Fruit fly (Drosophila melanogaster) whole organism, embryonic: ENCODE measurements around the gene dod.

ENCODE experiments used
- Blimp-1 ChIP-seq: fragments of 200-800 bp; sonication (Bioruptor generic); optimal IDR thresholded peaks from 3 replicates; lab custom pipeline; 2018; ENCODE audit warnings: missing biosample characterization, missing genetic modification characterization, mild to moderate bottlenecking, moderate library complexity, missing genetic modification reagents
- CG12155 ChIP-seq: fragments of 200-800 bp; sonication (Bioruptor generic); optimal IDR thresholded peaks from 3 replicates; lab custom pipeline; 2016; ENCODE audit warnings: missing biosample characterization, missing genetic modification characterization
- CG12391 ChIP-seq: fragments of 200-800 bp; sonication (Bioruptor generic); optimal IDR thresholded peaks from 3 replicates; lab custom pipeline; 2018; ENCODE audit warnings: missing biosample characterization, mild to moderate bottlenecking, missing genetic modification characterization, moderate library complexity
- CG12769 ChIP-seq: fragments of 200-800 bp; sonication (Bioruptor generic); optimal IDR thresholded peaks from 2 replicates; lab custom pipeline; 2019; ENCODE audit warnings: missing biosample characterization, mild to moderate bottlenecking, missing genetic modification characterization, moderate library complexity
- CG14860 ChIP-seq: fragments of 200-800 bp; sonication (Bioruptor generic); IDR thresholded peaks from 3 replicates; pipeline ENCODE4 v1.3.6; 2022; ENCODE audit warnings: missing biosample characterization, missing genetic modification characterization; ENCODE audit not compliant: partially characterized antibody
- CG15073 ChIP-seq: fragments of 200-800 bp; sonication (Bioruptor generic); optimal IDR thresholded peaks from 2 replicates; lab custom pipeline; 2016; ENCODE audit warnings: missing biosample characterization, missing genetic modification characterization
- CG15479 ChIP-seq: fragments of 200-800 bp; sonication (Bioruptor generic); optimal IDR thresholded peaks from 3 replicates; lab custom pipeline; 2019; ENCODE audit warnings: missing biosample characterization, mild to moderate bottlenecking, missing genetic modification characterization, moderate library complexity
- CG15514 ChIP-seq: fragments of 200-800 bp; sonication (Bioruptor generic); optimal IDR thresholded peaks from 3 replicates; lab custom pipeline; 2017; ENCODE audit warnings: missing biosample characterization, missing genetic modification characterization, mild to moderate bottlenecking, moderate library complexity, missing genetic modification reagents
- CG18262 ChIP-seq: fragments of 200-800 bp; optimal IDR thresholded peaks from 3 replicates; lab custom pipeline; 2019; ENCODE audit warnings: missing biosample characterization, mild to moderate bottlenecking, missing genetic modification characterization, moderate library complexity
- CG2199 ChIP-seq: fragments of 200-800 bp; sonication (Bioruptor generic); IDR thresholded peaks from 3 replicates; pipeline ENCODE4 v1.3.6; 2022; ENCODE audit warnings: missing biosample characterization, missing genetic modification characterization
- CG2678 ChIP-seq: fragments of 200-800 bp; sonication (Bioruptor generic); optimal IDR thresholded peaks from 3 replicates; lab custom pipeline; 2019; ENCODE audit warnings: missing biosample characterization, mild to moderate bottlenecking, missing genetic modification characterization, moderate library complexity
- CG30020 ChIP-seq: fragments of 200-800 bp; optimal IDR thresholded peaks from 2 replicates; lab custom pipeline; 2019; ENCODE audit warnings: missing biosample characterization, mild to moderate bottlenecking, missing genetic modification characterization, moderate library complexity
- CG3163 ChIP-seq: fragments of 200-800 bp; sonication (Bioruptor generic); optimal IDR thresholded peaks from 3 replicates; lab custom pipeline; 2016; ENCODE audit warnings: missing biosample characterization, missing genetic modification characterization
- CG32532 ChIP-seq: fragments of 200-800 bp; sonication (Bioruptor generic); IDR thresholded peaks from 2 replicates; pipeline ENCODE4 v1.3.6; 2022; ENCODE audit warnings: missing biosample characterization, missing genetic modification characterization
- CG4424 ChIP-seq: fragments of 200-800 bp; sonication (Bioruptor generic); optimal IDR thresholded peaks from 3 replicates; lab custom pipeline; 2016; ENCODE audit warnings: missing biosample characterization, missing genetic modification characterization
- CG6254 ChIP-seq: fragments of 200-800 bp; sonication (Bioruptor generic); optimal IDR thresholded peaks from 3 replicates; lab custom pipeline; 2017; ENCODE audit warnings: mild to moderate bottlenecking, missing biosample characterization, missing genetic modification reagents, missing genetic modification characterization
- CG8290 ChIP-seq, 3 experiments: fragments of 200-800 bp; sonication (Bioruptor generic); optimal IDR thresholded peaks; 2 replicates each; lab custom pipeline; 2016 to 2019; ENCODE audit warnings: missing biosample characterization in 3 of 3, missing genetic modification characterization in 3 of 3, mild to moderate bottlenecking in 2 of 3, moderate library complexity in 1 of 3
- CTCF ChIP-seq: fragments of 200-800 bp; sonication (Bioruptor generic); optimal IDR thresholded peaks from 2 replicates; lab custom pipeline; 2017; ENCODE audit warnings: missing biosample characterization, mild to moderate bottlenecking, missing genetic modification characterization, moderate library complexity
- CkIIα-i1 ChIP-seq: fragments of 200-800 bp; sonication (Bioruptor generic); IDR thresholded peaks from 2 replicates; pipeline ENCODE4 v1.3.6; 2022; ENCODE audit warnings: missing biosample characterization, missing genetic modification characterization
- CrebB ChIP-seq: fragments of 200-800 bp; sonication (Bioruptor generic); optimal IDR thresholded peaks from 3 replicates; lab custom pipeline; 2018; ENCODE audit warnings: missing biosample characterization, mild to moderate bottlenecking, missing genetic modification characterization
- Eip74EF ChIP-seq, 2 experiments: fragments of 200-800 bp in 1 of 2; fragments of >200 bp in 1 of 2; sonication (Bioruptor generic) in 1 of 2; optimal IDR thresholded peaks; 2 replicates each; lab custom pipeline; 2017 to 2019; ENCODE audit warnings: missing biosample characterization in 2 of 2, missing genetic modification characterization in 2 of 2, mild to moderate bottlenecking in 1 of 2, moderate library complexity in 1 of 2
- HHEX ChIP-seq: fragments of 200-800 bp; sonication (Bioruptor generic); optimal IDR thresholded peaks from 3 replicates; lab custom pipeline; 2017; ENCODE audit warnings: missing biosample characterization, mild to moderate bottlenecking, missing genetic modification characterization, missing genetic modification reagents
- HLH3B ChIP-seq: fragments of 200-800 bp; sonication (Bioruptor generic); IDR thresholded peaks from 2 replicates; pipeline ENCODE4 v1.3.6; 2022; ENCODE audit warnings: missing biosample characterization, missing genetic modification characterization
- Hmr ChIP-seq: fragments of 200-800 bp; sonication (Bioruptor generic); optimal IDR thresholded peaks from 3 replicates; lab custom pipeline; 2017; ENCODE audit warnings: mild to moderate bottlenecking, missing biosample characterization, missing genetic modification reagents, missing genetic modification characterization
- Hsf ChIP-seq: fragments of 200-800 bp; sonication (Bioruptor generic); optimal IDR thresholded peaks from 3 replicates; lab custom pipeline; 2016; ENCODE audit warnings: missing biosample characterization, missing genetic modification characterization
- Max ChIP-seq: fragments of 200-800 bp; sonication (Bioruptor generic); optimal IDR thresholded peaks from 2 replicates; lab custom pipeline; 2016; ENCODE audit warnings: missing biosample characterization, mild to moderate bottlenecking, missing genetic modification characterization
- Meics ChIP-seq: fragments of 200-800 bp; sonication (Bioruptor generic); optimal IDR thresholded peaks from 2 replicates; lab custom pipeline; 2017; ENCODE audit warnings: missing biosample characterization, mild to moderate bottlenecking, missing genetic modification characterization
- Sox100B ChIP-seq: fragments of 200-800 bp; sonication (Bioruptor generic); optimal IDR thresholded peaks from 3 replicates; lab custom pipeline; 2018; ENCODE audit warnings: missing biosample characterization, mild to moderate bottlenecking, missing genetic modification characterization
- Sry-δ ChIP-seq: fragments of 200-800 bp; sonication (Bioruptor generic); optimal IDR thresholded peaks from 2 replicates; lab custom pipeline; 2016; ENCODE audit warnings: missing biosample characterization, missing genetic modification characterization
- ac ChIP-seq: fragments of 200-800 bp; sonication (Bioruptor generic); optimal IDR thresholded peaks from 3 replicates; lab custom pipeline; 2017; ENCODE audit warnings: missing biosample characterization, mild to moderate bottlenecking, missing genetic modification characterization
- ap ChIP-seq: fragments of 200-800 bp; sonication (Bioruptor generic); IDR thresholded peaks from 2 replicates; pipeline ENCODE4 v1.3.6; 2022; ENCODE audit warnings: missing biosample characterization, missing genetic modification characterization
- bcd ChIP-seq: fragments of 200-800 bp; sonication (Bioruptor generic); optimal IDR thresholded peaks from 2 replicates; lab custom pipeline; 2017; ENCODE audit warnings: missing biosample characterization, mild to moderate bottlenecking, missing genetic modification characterization
- bowl ChIP-seq: fragments of 200-800 bp; sonication (Bioruptor generic); IDR thresholded peaks from 2 replicates; pipeline ENCODE4 v1.3.6; 2022; ENCODE audit warnings: missing biosample characterization, missing genetic modification characterization
- crc ChIP-seq: fragments of 200-800 bp; sonication (Bioruptor generic); optimal IDR thresholded peaks from 2 replicates; lab custom pipeline; 2016; ENCODE audit warnings: missing biosample characterization, missing genetic modification characterization
- da ChIP-seq: fragments of 200-800 bp; sonication (Bioruptor generic); optimal IDR thresholded peaks from 2 replicates; lab custom pipeline; 2016; ENCODE audit warnings: missing biosample characterization, missing genetic modification characterization
- dpn ChIP-seq, 2 experiments: fragments of 200-800 bp; sonication (Bioruptor generic); optimal IDR thresholded peaks; 3 replicates each; lab custom pipeline; 2016; ENCODE audit warnings: missing biosample characterization in 2 of 2, missing genetic modification characterization in 2 of 2
- fu2 ChIP-seq: fragments of 200-800 bp; sonication (Bioruptor generic); optimal IDR thresholded peaks from 2 replicates; lab custom pipeline; 2016; ENCODE audit warnings: missing biosample characterization, missing genetic modification characterization
- grau ChIP-seq: fragments of 200-800 bp; optimal IDR thresholded peaks from 3 replicates; lab custom pipeline; 2019; ENCODE audit warnings: missing biosample characterization, mild to moderate bottlenecking, missing genetic modification characterization, moderate library complexity
- luna ChIP-seq: fragments of 200-800 bp; sonication (Bioruptor generic); optimal IDR thresholded peaks from 2 replicates; lab custom pipeline; 2016; ENCODE audit warnings: missing biosample characterization, missing genetic modification characterization
- mld ChIP-seq: fragments of 200-800 bp; sonication (Bioruptor generic); IDR thresholded peaks from 3 replicates; pipeline ENCODE4 v1.3.6; 2022; ENCODE audit warnings: missing biosample characterization, missing genetic modification characterization; ENCODE audit not compliant: partially characterized antibody
- phol ChIP-seq: fragments of 200-800 bp; sonication (Bioruptor generic); optimal IDR thresholded peaks from 3 replicates; lab custom pipeline; 2018; ENCODE audit warnings: missing biosample characterization, mild to moderate bottlenecking, missing genetic modification characterization, moderate library complexity
- pnt ChIP-seq: fragments of 200-800 bp; sonication (Bioruptor generic); optimal IDR thresholded peaks from 3 replicates; lab custom pipeline; 2016; ENCODE audit warnings: missing biosample characterization, missing genetic modification characterization
- row ChIP-seq: fragments of 200-800 bp; sonication (Bioruptor generic); IDR thresholded peaks from 3 replicates; pipeline ENCODE4 v1.3.6; 2022; ENCODE audit warnings: missing biosample characterization, missing genetic modification characterization
- salm ChIP-seq: fragments of 200-800 bp; sonication (Bioruptor generic); optimal IDR thresholded peaks from 2 replicates; lab custom pipeline; 2018; ENCODE audit warnings: missing biosample characterization, mild to moderate bottlenecking, missing genetic modification characterization
- wdn ChIP-seq: fragments of 200-800 bp; sonication (Bioruptor generic); IDR thresholded peaks from 2 replicates; pipeline ENCODE4 v1.3.6; 2022; ENCODE audit warnings: missing biosample characterization, missing genetic modification characterization

dod gene

DNA sequence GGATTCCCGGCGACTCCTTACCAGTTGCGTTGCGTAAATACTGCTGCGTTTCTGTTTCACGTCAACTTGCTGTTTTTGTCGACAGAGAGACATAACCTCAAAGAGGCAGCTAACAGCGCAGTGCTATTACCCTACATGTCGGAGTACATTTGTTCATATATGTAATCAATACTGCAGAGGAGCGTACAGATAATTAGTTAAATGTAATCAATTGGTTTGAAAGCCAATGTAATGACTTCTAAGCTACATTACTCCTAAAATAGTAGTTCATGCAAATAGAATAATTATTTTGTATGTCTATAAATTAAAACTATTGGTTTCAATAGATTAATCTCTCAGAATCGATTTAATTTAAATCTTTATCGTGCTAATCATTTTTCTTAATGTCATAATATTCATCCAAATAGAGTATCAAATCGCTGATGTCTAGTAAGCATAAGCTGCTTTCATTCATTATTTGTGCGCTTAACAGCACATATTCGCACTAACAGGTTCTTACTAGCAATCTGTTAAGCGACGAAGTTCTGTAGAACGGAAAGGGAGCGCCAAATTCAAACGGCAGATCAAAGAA lies 25.9 kb upstream of the dod start, which contains the start of the genes SLIRP1 and anox (continued):
- TF ChIP-seq ap (GFP tag; lab: Robert Waterston, UW): peak; percentile 42; the same call in 1 of the 2 replicates
- TF ChIP-seq luna (GFP tag; lab: Kevin White, UChicago): peak; percentile 56
- TF ChIP-seq Meics: peak; percentile 91
- peak; percentile 95 for TF ChIP-seq CG2678 (tag; lab: Kevin White, UChicago)
- peak; percentile 7 for TF ChIP-seq CG15073 (GFP tag; lab: Kevin White, UChicago)
- TF ChIP-seq Eip74EF (GFP tag; optimal IDR thresholded peaks at IDR 0.05; lab: Kevin White, UChicago): peak in 1 of 2 experiments; percentile 86
- peak; percentile 89 for TF ChIP-seq CG4424 (GFP tag; lab: Kevin White, UChicago)
- no peak for TF ChIP-seq CG2199 (GFP tag; lab: Robert Waterston, UW)
- peak; percentile 68 for TF ChIP-seq CG15514 (GFP tag; lab: Kevin White, UChicago)
- peak; percentile 78 for TF ChIP-seq Blimp-1
- TF ChIP-seq CG15479: no peak
- TF ChIP-seq HHEX (GFP tag; lab: Kevin White, UChicago): peak; percentile 80
- TF ChIP-seq CTCF (GFP tag; lab: Kevin White, UChicago): peak; percentile 36
- TF ChIP-seq CG12769 (tag; lab: Kevin White, UChicago): peak; percentile 83
- TF ChIP-seq Sox100B (GFP tag; lab: Kevin White, UChicago): peak; percentile 92
- 0 out of 2 replicates have a peak, but pooled peaks have one; percentile 8 for TF ChIP-seq bowl (GFP tag; lab: Robert Waterston, UW)
- peak; percentile 90 for TF ChIP-seq bcd (GFP tag; lab: Kevin White, UChicago)
- peak; percentile 75 for TF ChIP-seq Max
- peak; percentile 93 for TF ChIP-seq CG18262 (tag; lab: Kevin White, UChicago)
- TF ChIP-seq da (GFP tag; lab: Kevin White, UChicago): no peak
- TF ChIP-seq ac: peak; percentile 20
- peak; percentile 90 for TF ChIP-seq Hmr (GFP tag; lab: Kevin White, UChicago)
- peak; percentile 39 for TF ChIP-seq CG3163 (GFP tag; lab: Kevin White, UChicago)
- no peak for TF ChIP-seq CkIIα-i1 (GFP tag; lab: Robert Waterston, UW)
- TF ChIP-seq salm (tag; lab: Kevin White, UChicago): peak; percentile 73
- peak; percentile 73 for TF ChIP-seq HLH3B
- TF ChIP-seq CG6254 (GFP tag; lab: Kevin White, UChicago): peak; percentile 58
- TF ChIP-seq CG32532 (GFP tag; lab: Robert Waterston, UW): peak; percentile 85
- peak; percentile 40 for TF ChIP-seq crc
- peak; percentile 77 for TF ChIP-seq CG12155 (GFP tag; lab: Kevin White, UChicago)
- peak; percentile 38; the same call in 1 of the 2 replicates for TF ChIP-seq wdn (GFP tag; lab: Robert Waterston, UW)
- TF ChIP-seq CG14860 (GFP tag; lab: Robert Waterston, UW): no peak
- TF ChIP-seq fu2 (GFP tag; lab: Kevin White, UChicago): peak; percentile 68
- peak; percentile 93 for TF ChIP-seq grau (tag; lab: Kevin White, UChicago)
- no peak for TF ChIP-seq mld (GFP tag; lab: Robert Waterston, UW)
- peak; percentile 60 for TF ChIP-seq pnt (GFP tag; lab: Kevin White, UChicago)
- peak; percentile 96 for TF ChIP-seq row (GFP tag; lab: Robert Waterston, UW)
- peak; percentile 78 to 87 for TF ChIP-seq dpn (GFP tag; optimal IDR thresholded peaks at IDR 0.05; lab: Kevin White, UChicago)
- peak; percentile 78 for TF ChIP-seq CrebB (tag; lab: Kevin White, UChicago)
- peak; percentile 30 for TF ChIP-seq Sry-δ (GFP tag; lab: Kevin White, UChicago)
- peak; percentile 93 for TF ChIP-seq phol
- TF ChIP-seq CG30020 (tag; lab: Kevin White, UChicago): peak; percentile 70
- TF ChIP-seq CG12391 (tag; lab: Kevin White, UChicago): peak; percentile 93
- TF ChIP-seq CG8290 (GFP tag; optimal IDR thresholded peaks at IDR 0.05; lab: Kevin White, UChicago): peak; percentile 34
- TF ChIP-seq CG8290 (tag; optimal IDR thresholded peaks at IDR 0.05; lab: Kevin White, UChicago): peak; percentile 36 to 59
- TF ChIP-seq Hsf (GFP tag; lab: Kevin White, UChicago): peak; percentile 89
